Worm (Caenorhabditis elegans): ENCODE results near the gene C25D7.15.

DNA sequence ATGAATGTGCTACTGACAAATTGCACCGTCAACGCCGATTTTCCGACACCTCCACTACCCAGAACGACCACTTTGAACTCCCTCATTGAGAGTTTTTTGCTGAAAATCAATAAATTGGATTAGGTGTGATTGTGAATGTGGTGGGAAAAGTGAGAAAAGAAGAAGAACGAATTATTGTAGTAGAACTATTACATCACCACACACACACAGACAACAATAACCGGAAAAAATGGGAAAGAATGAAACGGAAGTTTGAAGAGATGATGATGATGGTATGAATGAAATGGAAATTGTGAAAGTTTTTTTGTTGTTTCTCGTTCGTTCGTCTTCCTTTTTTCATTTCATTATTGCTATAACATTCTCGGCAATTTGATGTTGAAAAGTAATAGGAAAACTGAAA is 4.4 kb downstream of the C25D7.15 start, which contains the start of gene rap-2:
- TF ChIP-seq eor-1 (tag; optimal IDR thresholded peaks at IDR 0.05): no peak
- no peak for TF ChIP-seq ama-1 (optimal IDR thresholded peaks at IDR 0.05)
- TF ChIP-seq snpc-4 (tag; optimal IDR thresholded peaks at IDR 0.05): no peak
- no peak for TF ChIP-seq lin-39 (tag; optimal IDR thresholded peaks at IDR 0.05)
- TF ChIP-seq ceh-9 (tag; optimal IDR thresholded peaks at IDR 0.05): no peak
- no peak for TF ChIP-seq fos-1 (tag; optimal IDR thresholded peaks at IDR 0.05)
- no peak for TF ChIP-seq zag-1 (tag; optimal IDR thresholded peaks at IDR 0.05)

All from whole organism, L3 larva.